Worm (Caenorhabditis elegans) whole organism, L4/young adult: ENCODE measurements around the gene F13B12.4.

Experiments
- W03F9.2 ChIP-seq: fragments of 150-350 bp; optimal IDR thresholded peaks from 2 replicates; lab custom pipeline; 2014; ENCODE audit warnings: missing biosample characterization, missing genetic modification characterization
- dao-5 ChIP-seq: sonication (generic microtip); optimal IDR thresholded peaks from 2 replicates; lab custom pipeline; 2016; ENCODE audit warnings: missing genotype, missing genetic modification characterization, moderate library complexity, missing compliant biosample characterization

ce11 chrIV:10465764-10466163, 16.1 kb upstream of the F13B12.4 start:
- TF ChIP-seq dao-5 (tag; lab: Kevin White, UChicago) (no peak), W03F9.2 (tag; lab: Kevin White, UChicago) (no peak)
